Worm (Caenorhabditis elegans): ENCODE measurements around the gene Y53F4B.7.

DNA sequence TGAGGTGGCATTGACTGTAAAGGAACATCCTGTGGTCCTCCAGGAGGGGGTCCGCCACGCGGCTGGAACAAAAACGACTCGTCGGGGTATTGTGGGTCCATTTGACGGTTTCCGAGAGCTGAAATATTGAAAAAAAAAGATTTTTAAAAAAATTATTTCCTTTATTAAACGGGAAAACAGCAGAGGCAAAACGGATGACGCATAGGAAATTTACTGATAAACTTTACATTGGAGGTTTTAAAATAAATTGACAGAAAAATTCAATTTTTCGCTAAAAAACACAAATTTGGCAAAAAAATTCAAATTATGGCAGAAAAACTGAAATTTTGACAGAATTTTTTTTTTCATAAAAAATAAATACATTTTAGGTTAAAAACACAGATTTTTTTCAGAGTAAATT, 8.8 kb upstream of the Y53F4B.7 start, which contains the start of gene Y53F4B.5:
- no peak for TF ChIP-seq ztf-29 (GFP tag; IDR thresholded peaks at IDR 0.05)
- TF ChIP-seq T22C8.4 (GFP tag; IDR thresholded peaks at IDR 0.05), result no peak
